Worm (Caenorhabditis elegans): ENCODE results near the gene ttbk-4.

The ttbk-4 gene

DNA sequence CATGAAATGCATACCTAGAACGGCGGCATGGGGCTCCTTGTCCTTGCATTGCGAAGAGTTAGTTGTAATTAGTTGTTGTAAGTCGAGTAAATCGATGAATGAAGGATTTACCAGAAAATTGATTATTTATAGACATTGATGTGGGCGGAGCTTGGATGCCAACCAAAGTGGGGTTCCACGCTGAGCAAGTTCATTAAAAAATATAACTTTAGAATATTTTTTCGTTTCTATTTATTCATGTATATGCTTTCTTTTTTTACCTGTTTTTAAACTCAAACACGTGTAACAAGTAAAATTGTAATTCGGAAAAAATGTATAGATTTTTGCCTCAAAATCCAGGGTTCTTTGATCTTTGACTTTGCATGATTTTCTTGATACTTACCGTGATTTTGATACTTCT lies 47.4 kb downstream of the ttbk-4 start, which contains the start of gene gipc-2 (continued):
- TF ChIP-seq egl-43 (GFP tag; IDR thresholded peaks at IDR 0.05), result no peak

DNA sequence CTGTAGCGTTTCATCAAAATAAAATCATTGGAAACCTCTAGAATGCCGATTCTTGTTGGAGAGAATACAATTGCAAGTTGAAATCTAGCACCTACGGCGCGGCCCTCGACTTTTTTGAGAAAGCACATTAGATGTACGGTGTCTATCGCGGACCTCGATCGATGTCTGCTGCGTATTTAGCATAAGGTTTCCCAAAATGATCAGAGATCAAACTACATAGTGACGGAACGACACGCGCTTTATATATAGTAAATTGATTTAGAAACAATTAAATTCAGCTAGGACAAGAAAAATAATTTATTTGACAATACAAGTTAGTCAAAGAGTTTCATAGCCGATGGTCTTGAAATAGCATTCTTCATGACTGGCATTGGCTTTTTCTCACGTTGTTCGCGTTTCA lies 48.8 kb downstream of the ttbk-4 start:
- no peak for TF ChIP-seq snpc-1.2 (GFP tag; IDR thresholded peaks at IDR 0.05)
- no peak for TF ChIP-seq pha-4 (GFP tag; IDR thresholded peaks at IDR 0.05)
- TF ChIP-seq pha-4 (tag; optimal IDR thresholded peaks at IDR 0.05), result no peak
- no peak for TF ChIP-seq nhr-41 (GFP tag; IDR thresholded peaks at IDR 0.05)
- TF ChIP-seq lsy-2 (tag; optimal IDR thresholded peaks at IDR 0.05), result no peak
- TF ChIP-seq ceh-20 (GFP tag; IDR thresholded peaks at IDR 0.05), result no peak
- TF ChIP-seq zag-1 (tag; optimal IDR thresholded peaks at IDR 0.05), result no peak
- no peak for TF ChIP-seq tra-1 (GFP tag; IDR thresholded peaks at IDR 0.05)
- no peak for TF ChIP-seq nhr-6 (tag; optimal IDR thresholded peaks at IDR 0.05)
- no peak for TF ChIP-seq mep-1 (tag; optimal IDR thresholded peaks at IDR 0.05)
- TF ChIP-seq ceh-28 (tag; optimal IDR thresholded peaks at IDR 0.05), result no peak

Measured in whole organism, L4 larva.